Worm (Caenorhabditis elegans): ENCODE results near the gene fut-2.

- TF ChIP-seq cebp-2 (GFP tag; IDR thresholded peaks at IDR 0.05) (no peak), lin-54 (GFP tag; optimal IDR thresholded peaks at IDR 0.05) (no peak), F57C9.4 (tag; optimal IDR thresholded peaks at IDR 0.05) (no peak), unc-62 (GFP tag; optimal IDR thresholded peaks at IDR 0.05) (no peak), xnd-1 (tag; optimal IDR thresholded peaks at IDR 0.05) (no peak), pha-4 (tag; optimal IDR thresholded peaks at IDR 0.05) (no peak), F49E8.2 (tag; optimal IDR thresholded peaks at IDR 0.05; ENCODE audit: insufficient read depth) (no peak), unc-130 (GFP tag; optimal IDR thresholded peaks at IDR 0.05) (no peak), ama-1 (optimal IDR thresholded peaks at IDR 0.05) (no peak), ama-1 (GFP tag; optimal IDR thresholded peaks at IDR 0.05) (no peak), B0035.1 (tag; optimal IDR thresholded peaks at IDR 0.05) (no peak), egrh-3 (GFP tag; IDR thresholded peaks at IDR 0.05) (no peak)
Observed at ce11 chrV:6546450-6547171, 29.1 kb downstream of the fut-2 start, which contains the start of gene dre-1.
